Worm (Caenorhabditis elegans) whole organism, midembryonic: Measurements from ENCODE around the gene H40L08.8.

Experiments
- T22C8.4 ChIP-seq: fragments of 200-800 bp; sonication (Bioruptor generic); IDR thresholded peaks from 2 replicates; pipeline ENCODE4 v1.3.6; 2022; ENCODE audit warnings: missing genetic modification characterization, missing compliant biosample characterization
- cog-1 ChIP-seq: sonication (generic microtip); optimal IDR thresholded peaks from 2 replicates; lab custom pipeline; 2016; ENCODE audit warnings: missing genetic modification characterization, missing compliant biosample characterization
- flt-1 ChIP-seq: fragments of 200-800 bp; sonication (Bioruptor generic); IDR thresholded peaks from 2 replicates; pipeline ENCODE4 v1.3.6; 2022; ENCODE audit warnings: missing genetic modification characterization, missing compliant biosample characterization
- klf-2 ChIP-seq: fragments of 200-800 bp; sonication (Bioruptor generic); conservative IDR thresholded peaks from 2 replicates; pipeline ENCODE4 v1.3.6; 2022; ENCODE audit warnings: missing genetic modification reagents, missing genetic modification characterization, missing compliant biosample characterization
- ref-1 ChIP-seq: fragments of 200-800 bp; sonication (Bioruptor generic); conservative IDR thresholded peaks from 2 replicates; pipeline ENCODE4 v1.3.6; 2022; ENCODE audit warnings: missing genetic modification reagents, missing genetic modification characterization, missing compliant biosample characterization
- tab-1 ChIP-seq: fragments of 200-800 bp; sonication (Bioruptor generic); IDR thresholded peaks from 2 replicates; pipeline ENCODE4 v1.3.6; 2022; ENCODE audit warnings: missing genetic modification characterization, missing compliant biosample characterization
- ztf-23 ChIP-seq: fragments of 200-800 bp; sonication (Bioruptor generic); IDR thresholded peaks from 2 replicates; pipeline ENCODE4 v1.3.6; 2022; ENCODE audit warnings: missing genetic modification reagents, missing genetic modification characterization, missing compliant biosample characterization

- TF ChIP-seq ztf-23, result no peak
- TF ChIP-seq tab-1 (GFP tag; lab: Robert Waterston, UW), result 0 out of 2 replicates have a peak, but pooled peaks have one; percentile 46
- TF ChIP-seq cog-1 (tag; lab: Kevin White, UChicago), result no peak
- no peak for TF ChIP-seq T22C8.4
- TF ChIP-seq flt-1 (GFP tag; lab: Robert Waterston, UW), result no peak
- TF ChIP-seq klf-2 (GFP tag; lab: Robert Waterston, UW), result no peak
- TF ChIP-seq ref-1 (GFP tag; lab: Robert Waterston, UW), result no peak
These were observed 15.4 kb upstream of the H40L08.8 start for ce11 chrX:15092775-15093386.
